Fruit fly (Drosophila melanogaster) whole organism: ENCODE results near the gene CG43843.

Experiments used
- CG8478 ChIP-seq: fragments of >200 bp; optimal IDR thresholded peaks from 2 replicates; lab custom pipeline; 2018; ENCODE audit warnings: inconsistent platforms
- Dll ChIP-seq: fragments of >200 bp; optimal IDR thresholded peaks from 2 replicates; lab custom pipeline; 2017
- EcR ChIP-seq, 2 experiments: fragments of >200 bp; optimal IDR thresholded peaks; 2 replicates each; lab custom pipeline; 2017; ENCODE audit warnings: missing biosample characterization in 2 of 2, missing genetic modification characterization in 2 of 2, missing genetic modification reagents in 2 of 2
- pan ChIP-seq: fragments of >200 bp; optimal IDR thresholded peaks from 2 replicates; lab custom pipeline; 2017
- psq ChIP-seq: fragments of >200 bp; optimal IDR thresholded peaks from 2 replicates; lab custom pipeline; 2017

DNA sequence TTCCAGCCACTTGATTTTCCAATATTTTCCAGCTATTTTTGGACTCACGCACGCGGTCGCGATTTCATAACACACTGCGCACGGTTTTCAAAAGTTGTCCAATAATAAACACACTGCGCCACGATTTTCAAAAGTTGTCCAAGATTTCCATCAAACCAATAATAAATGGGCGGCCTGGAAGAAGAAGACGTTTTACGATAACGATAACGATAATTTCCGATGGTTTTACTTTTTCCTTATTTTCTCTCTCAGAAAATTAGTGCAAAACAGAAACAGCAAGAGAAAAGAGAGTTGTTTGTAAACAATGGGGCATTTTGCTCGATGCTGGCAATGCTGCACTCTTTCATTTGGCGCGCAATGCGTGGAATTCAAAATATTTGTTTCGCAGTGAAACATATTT lies 50.3 kb downstream of the CG43843 start, which contains the start of gene Nt5b:
- TF ChIP-seq psq (lab: Kevin White, UChicago), result no peak
- no peak for TF ChIP-seq EcR (GFP tag; optimal IDR thresholded peaks at IDR 0.05; lab: Kevin White, UChicago)
- no peak for TF ChIP-seq pan (lab: Kevin White, UChicago)
- no peak for TF ChIP-seq CG8478 (lab: Kevin White, UChicago)
- no peak for TF ChIP-seq Dll (lab: Kevin White, UChicago)
